Worm (Caenorhabditis elegans) whole organism, late embryonic: ENCODE data around the gene unc-44.

Experiments
- T23F11.4 ChIP-seq: fragments of 200-800 bp; sonication (Bioruptor generic); optimal IDR thresholded peaks from 2 replicates; lab custom pipeline; 2018; ENCODE audit warnings: mild to moderate bottlenecking, missing genetic modification characterization, missing compliant biosample characterization
- Y22D7AL.16 ChIP-seq: sonication (generic microtip); optimal IDR thresholded peaks from 2 replicates; lab custom pipeline; 2016; ENCODE audit warnings: missing genetic modification characterization, missing compliant biosample characterization
- ahr-1 ChIP-seq: sonication (generic microtip); optimal IDR thresholded peaks from 2 replicates; lab custom pipeline; 2016; ENCODE audit warnings: missing genetic modification characterization, missing compliant biosample characterization
- ama-1 ChIP-seq: fragments of 150-350 bp; optimal IDR thresholded peaks from 2 replicates; lab custom pipeline; 2014
- ceh-18 ChIP-seq: sonication (generic microtip); optimal IDR thresholded peaks from 2 replicates; lab custom pipeline; 2016; ENCODE audit warnings: missing genetic modification characterization, missing compliant biosample characterization
- ceh-19 ChIP-seq: fragments of 200-800 bp; sonication (Bioruptor generic); optimal IDR thresholded peaks from 2 replicates; lab custom pipeline; 2018; ENCODE audit warnings: mild to moderate bottlenecking, missing genetic modification characterization, missing compliant biosample characterization
- ceh-22 ChIP-seq: sonication (generic microtip); optimal IDR thresholded peaks from 2 replicates; lab custom pipeline; 2017; ENCODE audit warnings: missing biosample characterization, missing genetic modification characterization
- ceh-24 ChIP-seq: sonication (generic microtip); optimal IDR thresholded peaks from 2 replicates; lab custom pipeline; 2016; ENCODE audit warnings: mild to moderate bottlenecking, missing genetic modification characterization, missing compliant biosample characterization
- ceh-30 ChIP-seq: fragments of 150-350 bp; optimal IDR thresholded peaks from 2 replicates; lab custom pipeline; 2014; ENCODE audit warnings: missing biosample characterization, missing genetic modification characterization
- ceh-31 ChIP-seq: sonication (generic microtip); optimal IDR thresholded peaks from 2 replicates; lab custom pipeline; 2016; ENCODE audit warnings: missing genetic modification characterization, missing compliant biosample characterization
- ceh-34 ChIP-seq: sonication (generic microtip); optimal IDR thresholded peaks from 2 replicates; lab custom pipeline; 2016; ENCODE audit warnings: mild to moderate bottlenecking, missing genetic modification characterization, missing compliant biosample characterization
- ceh-45 ChIP-seq: fragments of 200-800 bp; sonication (Bioruptor generic); IDR thresholded peaks from 2 replicates; pipeline ENCODE4 v1.3.6; 2022; ENCODE audit warnings: missing genetic modification reagents, missing genetic modification characterization, missing compliant biosample characterization
- ceh-6 ChIP-seq: fragments of 200-800 bp; sonication (Bioruptor generic); optimal IDR thresholded peaks from 2 replicates; lab custom pipeline; 2018; ENCODE audit warnings: mild to moderate bottlenecking, missing genetic modification characterization, missing compliant biosample characterization
- ceh-9 ChIP-seq: sonication (generic microtip); optimal IDR thresholded peaks from 2 replicates; lab custom pipeline; 2016; ENCODE audit warnings: mild to moderate bottlenecking, missing genetic modification characterization, inconsistent platforms, missing compliant biosample characterization
- che-1 ChIP-seq: sonication (generic microtip); optimal IDR thresholded peaks from 2 replicates; lab custom pipeline; 2016; ENCODE audit warnings: mild to moderate bottlenecking, missing genetic modification characterization, missing compliant biosample characterization
- dve-1 ChIP-seq: sonication (generic microtip); optimal IDR thresholded peaks from 2 replicates; lab custom pipeline; 2017; ENCODE audit warnings: antibody characterized with exemption, mild to moderate bottlenecking, missing genetic modification characterization, missing compliant biosample characterization
- elt-4 ChIP-seq: sonication (generic microtip); optimal IDR thresholded peaks from 2 replicates; lab custom pipeline; 2016; ENCODE audit warnings: missing genetic modification characterization, missing compliant biosample characterization
- eyg-1 ChIP-seq: sonication (generic microtip); optimal IDR thresholded peaks from 2 replicates; lab custom pipeline; 2016; ENCODE audit warnings: missing genotype, missing genetic modification characterization, missing compliant biosample characterization
- fkh-10 ChIP-seq: fragments of 150-350 bp; optimal IDR thresholded peaks from 2 replicates; lab custom pipeline; 2014; ENCODE audit warnings: missing biosample characterization, missing genetic modification reagents, missing genetic modification characterization
- fkh-6 ChIP-seq: sonication (generic microtip); optimal IDR thresholded peaks from 2 replicates; lab custom pipeline; 2016; ENCODE audit warnings: missing genetic modification characterization, missing compliant biosample characterization
- gmeb-2 ChIP-seq: sonication (generic microtip); optimal IDR thresholded peaks from 2 replicates; lab custom pipeline; 2016; ENCODE audit warnings: missing genetic modification characterization, inconsistent platforms, missing compliant biosample characterization
- hlh-13 ChIP-seq: fragments of 200-800 bp; sonication (Bioruptor generic); optimal IDR thresholded peaks from 2 replicates; lab custom pipeline; 2018; ENCODE audit warnings: mild to moderate bottlenecking, missing genetic modification characterization, missing compliant biosample characterization
- hlh-15 ChIP-seq: sonication (generic microtip); optimal IDR thresholded peaks from 2 replicates; lab custom pipeline; 2016; ENCODE audit warnings: missing genetic modification characterization, missing compliant biosample characterization
- hlh-8 ChIP-seq: sonication (generic microtip); optimal IDR thresholded peaks from 2 replicates; lab custom pipeline; 2016; ENCODE audit warnings: missing genotype, missing genetic modification characterization, missing compliant biosample characterization
- lin-11 ChIP-seq: fragments of 200-800 bp; sonication (Bioruptor generic); optimal IDR thresholded peaks from 2 replicates; lab custom pipeline; 2018; ENCODE audit warnings: mild to moderate bottlenecking, missing genetic modification characterization, missing compliant biosample characterization
- madf-2 ChIP-seq: sonication (generic microtip); optimal IDR thresholded peaks from 2 replicates; lab custom pipeline; 2017; ENCODE audit warnings: missing genetic modification characterization, missing compliant biosample characterization
- mec-3 ChIP-seq: sonication (generic microtip); optimal IDR thresholded peaks from 2 replicates; lab custom pipeline; 2016; ENCODE audit warnings: borderline replicate concordance, missing genetic modification characterization, missing compliant biosample characterization
- nfya-1 ChIP-seq: sonication (generic microtip); optimal IDR thresholded peaks from 2 replicates; lab custom pipeline; 2017; ENCODE audit warnings: missing genetic modification characterization, mild to moderate bottlenecking, missing compliant biosample characterization, antibody characterized with exemption, moderate library complexity
- nhr-11 ChIP-seq: fragments of 150-350 bp; optimal IDR thresholded peaks from 2 replicates; lab custom pipeline; 2014; ENCODE audit warnings: missing biosample characterization, missing genetic modification characterization
- nhr-232 ChIP-seq: sonication (generic microtip); optimal IDR thresholded peaks from 2 replicates; lab custom pipeline; 2016; ENCODE audit warnings: missing genetic modification characterization, missing compliant biosample characterization
- npax-4 ChIP-seq: sonication (generic microtip); optimal IDR thresholded peaks from 2 replicates; lab custom pipeline; 2016; ENCODE audit warnings: missing genetic modification characterization, missing compliant biosample characterization
- pag-3 ChIP-seq: sonication (generic microtip); optimal IDR thresholded peaks from 2 replicates; lab custom pipeline; 2016; ENCODE audit warnings: missing compliant biosample characterization, missing genetic modification characterization, borderline replicate concordance
- pat-9 ChIP-seq: fragments of 200-800 bp; sonication (Bioruptor generic); optimal IDR thresholded peaks from 2 replicates; lab custom pipeline; 2018; ENCODE audit warnings: mild to moderate bottlenecking, missing genetic modification characterization, moderate library complexity, missing compliant biosample characterization
- pax-1 ChIP-seq: fragments of 150-350 bp; optimal IDR thresholded peaks from 2 replicates; lab custom pipeline; 2014; ENCODE audit warnings: missing biosample characterization, missing genetic modification characterization
- pha-2 ChIP-seq: sonication (generic microtip); optimal IDR thresholded peaks from 2 replicates; lab custom pipeline; 2017; ENCODE audit warnings: mild to moderate bottlenecking, missing genetic modification characterization, missing compliant biosample characterization
- pqm-1 ChIP-seq: sonication (generic microtip); optimal IDR thresholded peaks from 2 replicates; lab custom pipeline; 2016; ENCODE audit warnings: missing genetic modification characterization, missing compliant biosample characterization
- pros-1 ChIP-seq: fragments of 150-350 bp; optimal IDR thresholded peaks from 2 replicates; lab custom pipeline; 2014; ENCODE audit warnings: missing biosample characterization, missing genetic modification reagents, missing genetic modification characterization
- rnt-1 ChIP-seq: sonication (generic microtip); optimal IDR thresholded peaks from 2 replicates; lab custom pipeline; 2016; ENCODE audit warnings: missing genetic modification characterization, missing compliant biosample characterization
- sdc-2 ChIP-seq: sonication (generic microtip); optimal IDR thresholded peaks from 2 replicates; lab custom pipeline; 2016; ENCODE audit warnings: missing genotype, missing genetic modification characterization, missing compliant biosample characterization
- sox-2 ChIP-seq: fragments of 200-800 bp; sonication (Bioruptor generic); IDR thresholded peaks from 2 replicates; pipeline ENCODE4 v1.3.6; 2022; ENCODE audit warnings: missing genetic modification reagents, missing genetic modification characterization, missing compliant biosample characterization
- sox-4 ChIP-seq: sonication (generic microtip); optimal IDR thresholded peaks from 2 replicates; lab custom pipeline; 2017; ENCODE audit warnings: mild to moderate bottlenecking, missing genetic modification characterization, inconsistent platforms, missing compliant biosample characterization
- tbx-2 ChIP-seq: sonication (generic microtip); optimal IDR thresholded peaks from 2 replicates; lab custom pipeline; 2016; ENCODE audit warnings: missing genetic modification characterization, missing compliant biosample characterization
- ttx-3 ChIP-seq: sonication (generic microtip); optimal IDR thresholded peaks from 2 replicates; lab custom pipeline; 2016; ENCODE audit warnings: missing genetic modification reagents, missing genetic modification characterization, missing compliant biosample characterization
- unc-3 ChIP-seq, 2 experiments: fragments of 200-800 bp in 1 of 2; sonication (Bioruptor generic) in 1 of 2; sonication (generic microtip) in 1 of 2; conservative IDR thresholded peaks in 1 of 2; optimal IDR thresholded peaks in 1 of 2; 2 replicates each; pipeline versions ENCODE4 v1.3.6 to Lab custom; 2016 to 2022; ENCODE audit warnings: missing compliant biosample characterization in 2 of 2, missing genetic modification characterization in 2 of 2, missing genetic modification reagents in 1 of 2
- unc-42 ChIP-seq: sonication (generic microtip); optimal IDR thresholded peaks from 2 replicates; lab custom pipeline; 2016; ENCODE audit warnings: missing genotype, missing genetic modification characterization, missing compliant biosample characterization
- unc-55 ChIP-seq: sonication (generic microtip); optimal IDR thresholded peaks from 2 replicates; lab custom pipeline; 2017; ENCODE audit warnings: missing biosample characterization, missing genetic modification reagents, missing genetic modification characterization

Gene unc-44

DNA sequence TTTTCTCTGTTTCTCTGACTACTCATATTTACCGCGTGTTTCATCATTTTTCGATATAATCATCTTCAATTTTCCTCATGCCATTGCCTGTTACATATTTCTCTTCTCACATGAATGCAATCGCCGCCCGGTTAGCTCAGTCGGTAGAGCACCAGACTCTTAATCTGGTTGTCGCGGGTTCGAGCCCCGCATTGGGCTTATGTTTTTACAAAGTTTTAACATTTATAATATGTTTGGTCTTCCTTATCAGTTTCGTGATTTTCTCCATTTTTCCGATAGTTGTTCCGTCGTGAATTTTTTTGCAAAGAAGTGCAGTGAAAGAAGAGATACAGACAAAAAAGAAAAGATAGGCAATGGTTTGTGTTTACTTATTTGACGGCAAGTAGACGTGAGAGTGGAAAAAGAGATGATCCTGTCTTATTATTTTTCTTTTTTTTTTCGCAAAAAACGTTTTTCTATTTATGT, 8.3 kb upstream of the unc-44 start (continued):
- TF ChIP-seq sdc-2 (tag; lab: Kevin White, UChicago) (peak; percentile 59), unc-55 (GFP tag; lab: Kevin White, UChicago) (peak; percentile 7), ama-1 (lab: Kevin White, UChicago) (no peak), ceh-24 (peak; percentile 46), nhr-232 (peak; percentile 66), ceh-45 (peak; percentile 74; the same call in 1 of the 2 replicates), ceh-22 (no peak), fkh-6 (peak; percentile 82), eyg-1 (peak; percentile 74), unc-42 (tag; lab: Kevin White, UChicago) (peak; percentile 52), rnt-1 (tag; lab: Kevin White, UChicago) (peak; percentile 35), pha-2 (tag; lab: Kevin White, UChicago) (peak; percentile 71), che-1 (peak; percentile 83), hlh-13 (GFP tag; lab: Kevin White, UChicago) (peak; percentile 52), ceh-30 (tag; lab: Kevin White, UChicago) (no peak), pag-3 (tag; lab: Kevin White, UChicago) (no peak), Y22D7AL.16 (tag; lab: Kevin White, UChicago) (peak; percentile 69), sox-4 (tag; lab: Kevin White, UChicago) (peak; percentile 75), madf-2 (peak; percentile 82), nhr-11 (tag; lab: Kevin White, UChicago) (no peak), elt-4 (tag; lab: Kevin White, UChicago) (no peak), fkh-10 (GFP tag; lab: Kevin White, UChicago) (no peak), ceh-31 (tag; lab: Kevin White, UChicago) (peak; percentile 49), dve-1 (tag; lab: Kevin White, UChicago) (peak; percentile 90), hlh-15 (tag; lab: Kevin White, UChicago) (peak; percentile 60), T23F11.4 (GFP tag; lab: Kevin White, UChicago) (peak; percentile 71), unc-3 (GFP tag; conservative IDR thresholded peaks at IDR 0.05; lab: Robert Waterston, UW) (peak; percentile 58), unc-3 (tag; optimal IDR thresholded peaks at IDR 0.05; lab: Kevin White, UChicago) (peak; percentile 76), pqm-1 (tag; lab: Kevin White, UChicago) (peak; percentile 82), gmeb-2 (tag; lab: Kevin White, UChicago) (peak; percentile 70), pros-1 (tag; lab: Kevin White, UChicago) (no peak), mec-3 (tag; lab: Kevin White, UChicago) (peak; percentile 55), hlh-8 (tag; lab: Kevin White, UChicago) (peak; percentile 47), ceh-18 (tag; lab: Kevin White, UChicago) (peak; percentile 76), ceh-34 (peak; percentile 83), pax-1 (tag; lab: Kevin White, UChicago) (no peak), lin-11 (peak; percentile 78), ttx-3 (tag; lab: Kevin White, UChicago) (peak; percentile 74)

DNA sequence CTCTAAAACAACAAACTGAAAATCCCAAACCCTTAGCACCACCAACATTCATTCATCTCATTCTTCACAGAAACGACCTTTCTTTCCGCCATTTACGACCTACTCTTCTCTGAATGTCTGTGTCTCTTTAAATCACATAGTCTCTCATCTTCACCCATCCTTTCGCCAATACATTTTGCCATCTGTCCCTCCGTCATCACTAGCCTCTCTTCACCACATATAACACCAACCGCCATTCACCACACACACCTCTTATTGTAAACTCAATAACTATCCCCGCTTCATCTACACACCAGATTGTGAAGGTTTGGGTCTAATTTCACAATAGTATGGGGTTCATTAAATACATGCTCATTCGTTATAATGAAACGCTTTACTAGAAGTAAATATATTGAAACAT, 4.8 kb upstream of the unc-44 start:
- TF ChIP-seq Y22D7AL.16 (tag; lab: Kevin White, UChicago) (no peak), ceh-9 (tag; lab: Kevin White, UChicago) (no peak), unc-42 (tag; lab: Kevin White, UChicago) (peak; percentile 39), madf-2 (no peak), unc-55 (GFP tag; lab: Kevin White, UChicago) (peak; percentile 49), ceh-31 (tag; lab: Kevin White, UChicago) (peak; percentile 57), tbx-2 (peak; percentile 23), ceh-19 (GFP tag; lab: Kevin White, UChicago) (no peak), ceh-6 (GFP tag; lab: Kevin White, UChicago) (no peak), pat-9 (tag; lab: Kevin White, UChicago) (no peak), ahr-1 (tag; lab: Kevin White, UChicago) (no peak), ama-1 (lab: Kevin White, UChicago) (no peak), dve-1 (tag; lab: Kevin White, UChicago) (no peak), pag-3 (tag; lab: Kevin White, UChicago) (no peak), ceh-24 (no peak), sox-2 (GFP tag; lab: Robert Waterston, UW) (peak; percentile 6; the same call in 1 of the 2 replicates), mec-3 (tag; lab: Kevin White, UChicago) (no peak), hlh-8 (tag; lab: Kevin White, UChicago) (peak; percentile 47), npax-4 (tag; lab: Kevin White, UChicago) (no peak), nfya-1 (tag; lab: Kevin White, UChicago) (peak; percentile 14), lin-11 (no peak), ceh-34 (peak; percentile 21)
